Fruit fly (Drosophila melanogaster) whole organism, embryonic: ENCODE results near the gene CG10064.

ENCODE experiments used
- ATbp ChIP-seq: fragments of 200-800 bp; sonication (Bioruptor generic); optimal IDR thresholded peaks from 2 replicates; lab custom pipeline; 2017; ENCODE audit warnings: missing biosample characterization, mild to moderate bottlenecking, missing genetic modification characterization, missing genetic modification reagents
- Awh ChIP-seq: fragments of 200-800 bp; sonication (Bioruptor generic); IDR thresholded peaks from 2 replicates; pipeline ENCODE4, ENCODE4 v1.3.6; 2022; ENCODE audit warnings: missing biosample characterization, missing genetic modification characterization
- CG10366 ChIP-seq: fragments of 200-800 bp; sonication (Bioruptor generic); IDR thresholded peaks from 2 replicates; pipeline ENCODE4 v1.3.6; 2022; ENCODE audit warnings: missing biosample characterization, missing genetic modification characterization
- CG11093 ChIP-seq: fragments of 200-800 bp; sonication (Bioruptor generic); IDR thresholded peaks from 3 replicates; pipeline ENCODE4 v1.3.6; 2022; ENCODE audit warnings: missing biosample characterization, missing genetic modification characterization
- CG12071 ChIP-seq: fragments of 200-800 bp; sonication (Bioruptor generic); optimal IDR thresholded peaks from 3 replicates; lab custom pipeline; 2018; ENCODE audit warnings: missing biosample characterization, mild to moderate bottlenecking, missing genetic modification characterization
- CG12769 ChIP-seq: fragments of 200-800 bp; sonication (Bioruptor generic); optimal IDR thresholded peaks from 2 replicates; lab custom pipeline; 2019; ENCODE audit warnings: missing biosample characterization, mild to moderate bottlenecking, missing genetic modification characterization, moderate library complexity
- CG13296 ChIP-seq: fragments of 200-800 bp; sonication (Bioruptor generic); optimal IDR thresholded peaks from 3 replicates; lab custom pipeline; 2018; ENCODE audit warnings: missing biosample characterization, mild to moderate bottlenecking, missing genetic modification characterization
- CG15269 ChIP-seq: fragments of 200-800 bp; sonication (Bioruptor generic); optimal IDR thresholded peaks from 2 replicates; lab custom pipeline; 2018; ENCODE audit warnings: missing biosample characterization, mild to moderate bottlenecking, missing genetic modification characterization, moderate library complexity
- CG18011 ChIP-seq: fragments of 200-800 bp; sonication (Bioruptor generic); optimal IDR thresholded peaks from 2 replicates; lab custom pipeline; 2017; ENCODE audit warnings: missing biosample characterization, missing genetic modification characterization, mild to moderate bottlenecking, moderate library complexity, missing genotype
- CG2120 ChIP-seq: fragments of 200-800 bp; sonication (Bioruptor generic); optimal IDR thresholded peaks from 3 replicates; lab custom pipeline; 2016; ENCODE audit warnings: missing biosample characterization, missing genetic modification characterization
- CG2678 ChIP-seq: fragments of 200-800 bp; sonication (Bioruptor generic); optimal IDR thresholded peaks from 3 replicates; lab custom pipeline; 2019; ENCODE audit warnings: missing biosample characterization, mild to moderate bottlenecking, missing genetic modification characterization, moderate library complexity
- CG30403 ChIP-seq: fragments of 200-800 bp; sonication (Bioruptor generic); optimal IDR thresholded peaks from 3 replicates; lab custom pipeline; 2016; ENCODE audit warnings: missing biosample characterization, missing genetic modification characterization
- CG3847 ChIP-seq: fragments of 200-800 bp; sonication (Bioruptor generic); IDR thresholded peaks from 2 replicates; pipeline ENCODE4 v1.3.6; 2022; ENCODE audit warnings: missing biosample characterization, missing genetic modification characterization
- CG4854 ChIP-seq: fragments of 200-800 bp; sonication (Bioruptor generic); optimal IDR thresholded peaks from 2 replicates; lab custom pipeline; 2016; ENCODE audit warnings: missing biosample characterization, missing genetic modification characterization, inconsistent platforms
- CG5245 ChIP-seq: fragments of 200-800 bp; sonication (Bioruptor generic); optimal IDR thresholded peaks from 3 replicates; lab custom pipeline; 2016; ENCODE audit warnings: missing biosample characterization, missing genetic modification characterization
- CG6689 ChIP-seq: fragments of 200-800 bp; sonication (Bioruptor generic); IDR thresholded peaks from 2 replicates; pipeline ENCODE4 v1.3.6; 2022; ENCODE audit warnings: missing biosample characterization, missing genetic modification characterization
- CG7372 ChIP-seq: fragments of 200-800 bp; sonication (Bioruptor generic); IDR thresholded peaks from 2 replicates; pipeline ENCODE4 v1.3.6; 2022; ENCODE audit warnings: missing biosample characterization, missing genetic modification characterization
- CG8290 ChIP-seq, 3 experiments: fragments of 200-800 bp; sonication (Bioruptor generic); optimal IDR thresholded peaks; 2 replicates each; lab custom pipeline; 2016 to 2019; ENCODE audit warnings: missing biosample characterization in 3 of 3, missing genetic modification characterization in 3 of 3, mild to moderate bottlenecking in 2 of 3, moderate library complexity in 1 of 3
- E2f2 ChIP-seq: fragments of 200-800 bp; sonication (Bioruptor generic); IDR thresholded peaks from 2 replicates; pipeline ENCODE4 v1.3.6; 2022; ENCODE audit warnings: missing biosample characterization, missing genetic modification characterization
- HLH3B ChIP-seq: fragments of 200-800 bp; sonication (Bioruptor generic); IDR thresholded peaks from 2 replicates; pipeline ENCODE4 v1.3.6; 2022; ENCODE audit warnings: missing biosample characterization, missing genetic modification characterization
- Hsf ChIP-seq: fragments of 200-800 bp; sonication (Bioruptor generic); optimal IDR thresholded peaks from 3 replicates; lab custom pipeline; 2016; ENCODE audit warnings: missing biosample characterization, missing genetic modification characterization
- Med ChIP-seq: fragments of 200-800 bp; sonication (Bioruptor generic); peaks from one replicate; lab custom pipeline; 2016; ENCODE audit warnings: missing biosample characterization, missing genetic modification characterization, mild to moderate bottlenecking, inconsistent platforms, moderate library complexity
- Mrtf ChIP-seq: fragments of 200-800 bp; sonication (Bioruptor generic); IDR thresholded peaks from 3 replicates; pipeline ENCODE4 v1.3.6; 2022; ENCODE audit warnings: missing biosample characterization, missing genetic modification characterization
- PHDP ChIP-seq: fragments of 200-800 bp; sonication (Bioruptor generic); optimal IDR thresholded peaks from 3 replicates; lab custom pipeline; 2018; ENCODE audit warnings: missing biosample characterization, mild to moderate bottlenecking, missing genetic modification characterization, moderate library complexity
- Ptx1 ChIP-seq: fragments of 200-800 bp; sonication (Bioruptor generic); IDR thresholded peaks from 2 replicates; pipeline ENCODE4 v1.3.6; 2022; ENCODE audit warnings: missing biosample characterization, missing genetic modification characterization
- Scr ChIP-seq: fragments of 200-800 bp; sonication (Bioruptor generic); IDR thresholded peaks from 2 replicates; pipeline ENCODE4 v1.3.6; 2022; ENCODE audit warnings: missing biosample characterization, missing genetic modification characterization; ENCODE audit not compliant: partially characterized antibody
- Sox100B ChIP-seq: fragments of 200-800 bp; sonication (Bioruptor generic); optimal IDR thresholded peaks from 3 replicates; lab custom pipeline; 2018; ENCODE audit warnings: missing biosample characterization, mild to moderate bottlenecking, missing genetic modification characterization
- Sox102F ChIP-seq: fragments of 200-800 bp; sonication (Bioruptor generic); optimal IDR thresholded peaks from 2 replicates; lab custom pipeline; 2018; ENCODE audit warnings: missing biosample characterization, mild to moderate bottlenecking, missing genetic modification characterization, moderate library complexity
- gem ChIP-seq: fragments of 200-800 bp; sonication (Bioruptor generic); optimal IDR thresholded peaks from 2 replicates; lab custom pipeline; 2019; ENCODE audit warnings: missing biosample characterization, mild to moderate bottlenecking, missing genetic modification characterization, moderate library complexity
- gsb ChIP-seq: fragments of 200-800 bp; sonication (Bioruptor generic); IDR thresholded peaks from 2 replicates; pipeline ENCODE4 v1.3.6; 2022; ENCODE audit warnings: missing biosample characterization, missing genetic modification characterization
- hb ChIP-seq: fragments of 200-800 bp; sonication (Bioruptor generic); IDR thresholded peaks from 3 replicates; pipeline ENCODE4 v1.3.6; 2022; ENCODE audit warnings: missing biosample characterization, missing genetic modification characterization; ENCODE audit not compliant: partially characterized antibody
- lab ChIP-seq: fragments of 200-800 bp; sonication (Bioruptor generic); optimal IDR thresholded peaks from 3 replicates; lab custom pipeline; 2017; ENCODE audit warnings: missing biosample characterization, missing genetic modification characterization, mild to moderate bottlenecking, moderate library complexity, missing genetic modification reagents
- lmd ChIP-seq: fragments of 200-800 bp; sonication (Bioruptor generic); IDR thresholded peaks from 2 replicates; pipeline ENCODE4 v1.3.6; 2022; ENCODE audit warnings: missing biosample characterization, missing genetic modification characterization
- lov ChIP-seq, 2 experiments: fragments of 200-800 bp in 1 of 2; fragments of >200 bp in 1 of 2; sonication (Bioruptor generic) in 1 of 2; IDR thresholded peaks in 1 of 2; optimal IDR thresholded peaks in 1 of 2; 2 replicates in 1 of 2; 3 replicates in 1 of 2; pipeline versions ENCODE4 v1.3.6 to Lab custom; 2017 to 2022; ENCODE audit warnings: missing biosample characterization in 1 of 2, missing genetic modification characterization in 1 of 2
- mirr ChIP-seq: fragments of 200-800 bp; sonication (Bioruptor generic); optimal IDR thresholded peaks from 3 replicates; lab custom pipeline; 2018; ENCODE audit warnings: missing biosample characterization, mild to moderate bottlenecking, missing genetic modification characterization
- nau ChIP-seq: fragments of 200-800 bp; sonication (Bioruptor generic); optimal IDR thresholded peaks from 3 replicates; lab custom pipeline; 2017; ENCODE audit warnings: missing biosample characterization, mild to moderate bottlenecking, missing genetic modification characterization, missing genetic modification reagents
- pan ChIP-seq, 4 experiments: fragments of >200 bp in 3 of 4; fragments of 200-800 bp in 1 of 4; sonication (Bioruptor generic) in 1 of 4; optimal IDR thresholded peaks in 3 of 4; IDR thresholded peaks in 1 of 4; 2 replicates each; pipeline versions ENCODE4 v1.3.6 to Lab custom; 2017 to 2022; ENCODE audit warnings: missing biosample characterization in 2 of 4, missing genetic modification characterization in 2 of 4, mixed read lengths in 1 of 4
- scrt ChIP-seq: fragments of 200-800 bp; sonication (Bioruptor generic); optimal IDR thresholded peaks from 2 replicates; lab custom pipeline; 2018; ENCODE audit warnings: missing biosample characterization, mild to moderate bottlenecking, missing genetic modification characterization, moderate library complexity
- sens ChIP-seq: fragments of 200-800 bp; sonication (Bioruptor generic); peaks from one replicate; lab custom pipeline; 2016; ENCODE audit warnings: missing biosample characterization, missing genetic modification characterization
- seq ChIP-seq: fragments of 200-800 bp; sonication (Bioruptor generic); IDR thresholded peaks from 2 replicates; pipeline ENCODE4 v1.3.6; 2022; ENCODE audit warnings: missing biosample characterization, missing genetic modification characterization
- so ChIP-seq: fragments of 200-800 bp; sonication (Bioruptor generic); IDR thresholded peaks from 3 replicates; pipeline ENCODE4 v1.3.6; 2022; ENCODE audit warnings: missing biosample characterization, missing genetic modification characterization
- sob ChIP-seq: fragments of 200-800 bp; sonication (Bioruptor generic); IDR thresholded peaks from 2 replicates; pipeline ENCODE4 v1.3.6; 2022; ENCODE audit warnings: missing biosample characterization, missing genetic modification characterization
- stc ChIP-seq: fragments of 200-800 bp; sonication (Bioruptor generic); IDR thresholded peaks from 2 replicates; pipeline ENCODE4 v1.3.6; 2022; ENCODE audit warnings: missing biosample characterization, missing genetic modification characterization
- sug ChIP-seq: fragments of 200-800 bp; optimal IDR thresholded peaks from 2 replicates; lab custom pipeline; 2019; ENCODE audit warnings: missing biosample characterization, mild to moderate bottlenecking, missing genetic modification characterization, moderate library complexity
- ttk ChIP-seq: fragments of 200-800 bp; sonication (Bioruptor generic); IDR thresholded peaks from 2 replicates; pipeline ENCODE4 v2.1.2; 2022; ENCODE audit warnings: missing biosample characterization, missing genetic modification characterization
- twi ChIP-seq: fragments of 200-800 bp; optimal IDR thresholded peaks from 2 replicates; lab custom pipeline; 2019; ENCODE audit warnings: missing biosample characterization, mild to moderate bottlenecking, missing genetic modification characterization, moderate library complexity
- unpg ChIP-seq: fragments of 200-800 bp; sonication (Bioruptor generic); optimal IDR thresholded peaks from 3 replicates; lab custom pipeline; 2018; ENCODE audit warnings: missing biosample characterization, mild to moderate bottlenecking, missing genetic modification characterization, moderate library complexity
- wek ChIP-seq: fragments of 200-800 bp; sonication (Bioruptor generic); optimal IDR thresholded peaks from 3 replicates; lab custom pipeline; 2018; ENCODE audit warnings: missing biosample characterization, mild to moderate bottlenecking, missing genetic modification characterization, moderate library complexity
- yki ChIP-seq: fragments of >200 bp; optimal IDR thresholded peaks from 3 replicates; lab custom pipeline; 2018

The CG10064 gene

dm6 chr3L:7001855-7002254 is 34.2 kb upstream of the CG10064 start (continued):
- no peak for TF ChIP-seq Hsf (GFP tag; lab: Kevin White, UChicago)
- no peak for TF ChIP-seq CG3847 (GFP tag; lab: Robert Waterston, UW)
- peak; percentile 31 for TF ChIP-seq lmd (GFP tag; lab: Robert Waterston, UW)
- TF ChIP-seq pan (optimal IDR thresholded peaks at IDR 0.05; lab: Kevin White, UChicago): no peak
- peak in 1 of 2 experiments; percentile 42 for TF ChIP-seq pan (GFP tag; optimal IDR thresholded peaks at IDR 0.05 in 1 of 2, IDR thresholded peaks at IDR 0.05 in 1 of 2)
- TF ChIP-seq Scr (GFP tag; lab: Robert Waterston, UW): no peak
- TF ChIP-seq lov (optimal IDR thresholded peaks at IDR 0.05; lab: Kevin White, UChicago): no peak
- no peak for TF ChIP-seq lov (GFP tag; IDR thresholded peaks at IDR 0.05; lab: Robert Waterston, UW)
- peak; percentile 24 for TF ChIP-seq CG30403
- 0 out of 2 replicates have a peak, but pooled peaks have one; percentile 20 for TF ChIP-seq ttk (GFP tag; lab: Robert Waterston, UW)
- no peak for TF ChIP-seq sob
- no peak for TF ChIP-seq so
- TF ChIP-seq CG11093: no peak

DNA sequence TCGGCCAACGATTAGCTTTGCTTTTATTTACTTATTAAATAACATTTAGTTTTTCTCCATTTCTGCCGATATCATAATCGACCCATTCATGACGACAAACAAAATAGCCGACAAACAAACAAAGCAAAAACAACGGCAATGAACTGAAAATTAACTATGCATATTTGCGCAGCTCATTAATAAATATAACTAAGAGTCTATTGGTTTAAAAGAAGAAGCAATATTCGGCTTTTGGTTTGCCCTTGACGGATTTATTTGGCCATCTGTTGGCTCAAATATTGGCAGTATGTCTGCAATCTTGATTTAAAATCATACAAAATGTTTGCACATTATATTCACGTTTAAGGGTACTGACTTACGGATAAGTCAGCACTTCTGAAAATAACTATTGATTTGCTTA is 32.3 kb upstream of the CG10064 start:
- TF ChIP-seq mirr (GFP tag; lab: Kevin White, UChicago): no peak
- TF ChIP-seq CG7372: no peak
- TF ChIP-seq unpg (GFP tag; lab: Kevin White, UChicago): no peak
- TF ChIP-seq CG15269: peak; percentile 24
- TF ChIP-seq CG12071: peak; percentile 40
- TF ChIP-seq CG8290 (GFP tag; optimal IDR thresholded peaks at IDR 0.05; lab: Kevin White, UChicago): no peak
- TF ChIP-seq CG8290 (tag; optimal IDR thresholded peaks at IDR 0.05; lab: Kevin White, UChicago): peak in 1 of 2 experiments; percentile 3
- TF ChIP-seq Med (GFP tag; lab: Kevin White, UChicago): peak; percentile 53
- peak; percentile 31 for TF ChIP-seq PHDP
- peak; percentile 17 for TF ChIP-seq wek (GFP tag; lab: Kevin White, UChicago)
- TF ChIP-seq sens (GFP tag; lab: Kevin White, UChicago): peak; percentile 54
- no peak for TF ChIP-seq CG6689 (GFP tag; lab: Robert Waterston, UW)
- TF ChIP-seq gem: peak; percentile 22
- no peak for TF ChIP-seq nau
- no peak for TF ChIP-seq Mrtf (GFP tag; lab: Robert Waterston, UW)
- no peak; the same call in 1 of the 2 replicates for TF ChIP-seq HLH3B
- TF ChIP-seq CG12769 (tag; lab: Kevin White, UChicago): peak; percentile 27
- no peak for TF ChIP-seq CG10366
- peak; percentile 45 for TF ChIP-seq CG2678
- no peak for TF ChIP-seq yki
- TF ChIP-seq Ptx1 (GFP tag; lab: Robert Waterston, UW): no peak
- no peak for TF ChIP-seq twi
- TF ChIP-seq scrt (GFP tag; lab: Kevin White, UChicago): peak; percentile 14
- TF ChIP-seq Sox102F (GFP tag; lab: Kevin White, UChicago): peak; percentile 12
- TF ChIP-seq E2f2 (GFP tag; lab: Robert Waterston, UW): no peak
- peak; percentile 14 for TF ChIP-seq CG13296
- TF ChIP-seq CG2120: no peak
- peak; percentile 38 for TF ChIP-seq lab (GFP tag; lab: Kevin White, UChicago)
- TF ChIP-seq Awh (GFP tag; lab: Robert Waterston, UW): 0 out of 2 replicates have a peak, but pooled peaks have one; percentile 26
- TF ChIP-seq stc (GFP tag; lab: Robert Waterston, UW): no peak
- 0 out of 2 replicates have a peak, but pooled peaks have one; percentile 36 for TF ChIP-seq seq (GFP tag; lab: Robert Waterston, UW)
- TF ChIP-seq hb (GFP tag; lab: Robert Waterston, UW): no peak
- TF ChIP-seq ATbp (GFP tag; lab: Kevin White, UChicago): peak; percentile 12
- no peak for TF ChIP-seq CG4854 (GFP tag; lab: Kevin White, UChicago)
- TF ChIP-seq gsb (GFP tag; lab: Robert Waterston, UW): no peak
- TF ChIP-seq CG18011 (GFP tag; lab: Kevin White, UChicago): no peak
- no peak for TF ChIP-seq CG5245 (GFP tag; lab: Kevin White, UChicago)
- no peak for TF ChIP-seq Sox100B
- TF ChIP-seq sug (tag; lab: Kevin White, UChicago): no peak
